Worm (Caenorhabditis elegans) whole organism, L2 larva: ENCODE data around the gene ebax-1.

ENCODE experiments used
- F13H6.1 ChIP-seq: sonication (generic microtip); optimal IDR thresholded peaks from 2 replicates; lab custom pipeline; 2016; ENCODE audit warnings: missing genetic modification characterization, missing compliant biosample characterization
- ZK546.5 ChIP-seq: sonication (generic microtip); optimal IDR thresholded peaks from 2 replicates; lab custom pipeline; 2017; ENCODE audit warnings: missing biosample characterization, missing genetic modification characterization
- alr-1 ChIP-seq: fragments of 150-350 bp; optimal IDR thresholded peaks from 2 replicates; lab custom pipeline; 2014; ENCODE audit warnings: missing biosample characterization, missing genetic modification characterization
- aly-2 ChIP-seq: fragments of 150-350 bp; optimal IDR thresholded peaks from 2 replicates; lab custom pipeline; 2014; ENCODE audit warnings: missing biosample characterization, missing genetic modification characterization
- ama-1 ChIP-seq: fragments of 150-350 bp; optimal IDR thresholded peaks from 2 replicates; lab custom pipeline; 2018; ENCODE audit warnings: inconsistent platforms
- blmp-1 ChIP-seq: sonication (generic microtip); optimal IDR thresholded peaks from 2 replicates; lab custom pipeline; 2017; ENCODE audit warnings: missing genetic modification characterization, mild to moderate bottlenecking, missing compliant biosample characterization, antibody characterized with exemption, moderate library complexity; ENCODE audit not compliant: insufficient read depth
- ceh-16 ChIP-seq: fragments of 150-350 bp; optimal IDR thresholded peaks from 2 replicates; lab custom pipeline; 2014; ENCODE audit warnings: missing biosample characterization, missing genetic modification characterization
- crh-2 ChIP-seq: sonication (generic microtip); optimal IDR thresholded peaks from 2 replicates; lab custom pipeline; 2017; ENCODE audit warnings: missing biosample characterization, missing genetic modification characterization
- dmd-4 ChIP-seq: sonication (generic microtip); optimal IDR thresholded peaks from 2 replicates; lab custom pipeline; 2017; ENCODE audit warnings: missing biosample characterization, missing genetic modification characterization
- elt-1 ChIP-seq: fragments of 150-350 bp; optimal IDR thresholded peaks from 2 replicates; lab custom pipeline; 2014; ENCODE audit warnings: missing biosample characterization, missing genetic modification characterization
- elt-3 ChIP-seq: sonication (generic microtip); optimal IDR thresholded peaks from 2 replicates; lab custom pipeline; 2017; ENCODE audit warnings: missing biosample characterization, missing genetic modification characterization
- gmeb-1 ChIP-seq: fragments of 150-350 bp; optimal IDR thresholded peaks from 2 replicates; lab custom pipeline; 2014; ENCODE audit warnings: missing biosample characterization, missing genetic modification characterization
- lin-11 ChIP-seq: fragments of 150-350 bp; sonication (generic microtip); optimal IDR thresholded peaks from 2 replicates; lab custom pipeline; 2014; ENCODE audit warnings: missing biosample characterization, missing genetic modification characterization, inconsistent platforms, mixed read lengths
- lin-13 ChIP-seq: fragments of 150-350 bp; optimal IDR thresholded peaks from 2 replicates; lab custom pipeline; 2014; ENCODE audit warnings: missing biosample characterization, missing genetic modification reagents, missing genetic modification characterization
- lin-39 ChIP-seq: fragments of 150-350 bp; optimal IDR thresholded peaks from 2 replicates; lab custom pipeline; 2014; ENCODE audit warnings: missing biosample characterization, missing genetic modification reagents, missing genetic modification characterization
- lsy-2 ChIP-seq, 2 experiments: fragments of 150-350 bp in 1 of 2; sonication (generic microtip) in 1 of 2; optimal IDR thresholded peaks; 2 replicates each; lab custom pipeline; 2014 to 2017; ENCODE audit warnings: missing biosample characterization in 2 of 2, missing genetic modification characterization in 2 of 2
- mab-5 ChIP-seq: fragments of 150-350 bp; optimal IDR thresholded peaks from 2 replicates; lab custom pipeline; 2014; ENCODE audit warnings: missing biosample characterization, missing genetic modification characterization
- mbf-1 ChIP-seq: sonication (generic microtip); optimal IDR thresholded peaks from 2 replicates; lab custom pipeline; 2017; ENCODE audit warnings: missing biosample characterization, missing genetic modification characterization
- mdl-1 ChIP-seq, 2 experiments: fragments of 150-350 bp in 1 of 2; sonication (generic microtip) in 1 of 2; optimal IDR thresholded peaks; 2 replicates each; lab custom pipeline; 2017; ENCODE audit warnings: missing biosample characterization in 2 of 2, missing genetic modification characterization in 2 of 2
- nhr-10 ChIP-seq: sonication (generic microtip); optimal IDR thresholded peaks from 2 replicates; lab custom pipeline; 2017; ENCODE audit warnings: missing biosample characterization, missing genetic modification characterization
- nhr-11 ChIP-seq: fragments of 150-350 bp; optimal IDR thresholded peaks from 2 replicates; lab custom pipeline; 2014; ENCODE audit warnings: missing biosample characterization, missing genetic modification characterization
- nhr-12 ChIP-seq: fragments of 150-350 bp; optimal IDR thresholded peaks from 2 replicates; lab custom pipeline; 2014; ENCODE audit warnings: missing biosample characterization, missing genetic modification characterization
- nhr-129 ChIP-seq: fragments of 150-350 bp; optimal IDR thresholded peaks from 2 replicates; lab custom pipeline; 2014; ENCODE audit warnings: missing biosample characterization, missing genetic modification characterization
- nhr-21 ChIP-seq: fragments of 150-350 bp; optimal IDR thresholded peaks from 2 replicates; lab custom pipeline; 2014; ENCODE audit warnings: missing biosample characterization, missing genetic modification characterization
- nhr-23 ChIP-seq: fragments of 150-350 bp; optimal IDR thresholded peaks from 2 replicates; lab custom pipeline; 2014; ENCODE audit warnings: missing biosample characterization, missing genetic modification reagents, missing genetic modification characterization
- nhr-237 ChIP-seq: fragments of 150-350 bp; optimal IDR thresholded peaks from 2 replicates; lab custom pipeline; 2014; ENCODE audit warnings: missing biosample characterization, missing genetic modification characterization
- nhr-25 ChIP-seq: fragments of 150-350 bp; sonication (generic microtip); optimal IDR thresholded peaks from 3 replicates; lab custom pipeline; 2014; ENCODE audit warnings: missing biosample characterization, missing genetic modification characterization
- nhr-6 ChIP-seq: fragments of 150-350 bp; optimal IDR thresholded peaks from 2 replicates; lab custom pipeline; 2014; ENCODE audit warnings: missing biosample characterization, missing genetic modification characterization
- nhr-77 ChIP-seq: fragments of 150-350 bp; optimal IDR thresholded peaks from 2 replicates; lab custom pipeline; 2014; ENCODE audit warnings: missing biosample characterization, missing genetic modification characterization
- peb-1 ChIP-seq: fragments of 150-350 bp; optimal IDR thresholded peaks from 2 replicates; lab custom pipeline; 2014; ENCODE audit warnings: missing biosample characterization, missing genetic modification characterization
- sem-4 ChIP-seq: fragments of 150-350 bp; optimal IDR thresholded peaks from 2 replicates; lab custom pipeline; 2014; ENCODE audit warnings: missing biosample characterization, missing genetic modification reagents, missing genetic modification characterization
- sma-3 ChIP-seq: sonication (generic microtip); optimal IDR thresholded peaks from 2 replicates; lab custom pipeline; 2016; ENCODE audit warnings: missing genetic modification reagents, missing genetic modification characterization, missing compliant biosample characterization
- sma-9 ChIP-seq, 2 experiments: fragments of 150-350 bp in 1 of 2; sonication (generic microtip) in 1 of 2; optimal IDR thresholded peaks; 2 replicates each; lab custom pipeline; 2014 to 2016; ENCODE audit warnings: missing genetic modification characterization in 2 of 2, mild to moderate bottlenecking in 1 of 2, missing biosample characterization in 1 of 2, missing compliant biosample characterization in 1 of 2, missing genetic modification reagents in 1 of 2, moderate library complexity in 1 of 2
- snpc-4 ChIP-seq: fragments of 150-350 bp; optimal IDR thresholded peaks from 2 replicates; lab custom pipeline; 2014; ENCODE audit warnings: missing biosample characterization, missing genetic modification characterization
- unc-39 ChIP-seq: fragments of 150-350 bp; optimal IDR thresholded peaks from 2 replicates; lab custom pipeline; 2014; ENCODE audit warnings: missing biosample characterization, missing genetic modification characterization
- unc-55 ChIP-seq: fragments of 150-350 bp; sonication (generic microtip); optimal IDR thresholded peaks from 3 replicates; lab custom pipeline; 2014; ENCODE audit warnings: missing biosample characterization, missing genetic modification reagents, missing genetic modification characterization
- unc-62 ChIP-seq: fragments of 150-350 bp; optimal IDR thresholded peaks from 2 replicates; lab custom pipeline; 2014; ENCODE audit warnings: missing biosample characterization, missing genetic modification reagents, missing genetic modification characterization
- zag-1 ChIP-seq: fragments of 150-350 bp; optimal IDR thresholded peaks from 2 replicates; lab custom pipeline; 2014; ENCODE audit warnings: missing biosample characterization, missing genetic modification characterization
- ztf-1 ChIP-seq: fragments of 200-800 bp; sonication (Bioruptor generic); conservative IDR thresholded peaks from 2 replicates; pipeline ENCODE4 v1.3.6; 2022; ENCODE audit warnings: missing genetic modification characterization, missing compliant biosample characterization
- ztf-11 ChIP-seq: sonication (generic microtip); optimal IDR thresholded peaks from 2 replicates; lab custom pipeline; 2017; ENCODE audit warnings: missing biosample characterization, missing genetic modification characterization

Gene ebax-1

DNA sequence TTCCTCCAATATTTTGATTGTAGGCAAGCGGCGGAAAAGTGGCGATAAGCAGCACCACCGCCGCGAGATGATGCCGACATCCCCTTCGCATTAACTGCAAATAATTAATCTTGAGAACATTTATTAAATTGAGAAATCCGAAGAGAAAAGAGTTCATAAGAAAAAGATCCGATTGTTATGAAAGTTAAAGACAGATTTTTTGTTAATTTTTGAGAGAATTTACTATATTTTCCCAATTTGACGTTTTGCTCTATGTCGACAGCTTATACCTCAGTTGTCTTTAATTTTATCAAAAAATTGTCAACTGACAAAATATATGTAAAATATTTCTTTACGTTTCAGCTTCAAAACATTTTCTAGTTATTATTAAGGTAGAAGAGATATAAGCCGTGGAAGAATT, 15.4 kb downstream of the ebax-1 start, which contains the start of gene R09E10.5:
R09E10.5 (minus strand) TSS at position 101 of the 400 bp plus-strand sequence.
- no peak for TF ChIP-seq nhr-23 (tag; lab: Kevin White, UChicago)
- TF ChIP-seq nhr-12 = no peak
- TF ChIP-seq mab-5 (tag; lab: Kevin White, UChicago) = no peak

ce11 chrIV:10304383-10304782, 17.6 kb downstream of the ebax-1 start:
- TF ChIP-seq nhr-77 = no peak
- TF ChIP-seq unc-62 (GFP tag; lab: Kevin White, UChicago) = no peak
- no peak for TF ChIP-seq unc-55
- no peak for TF ChIP-seq sma-9 (GFP tag; optimal IDR thresholded peaks at IDR 0.05; lab: Kevin White, UChicago)
- TF ChIP-seq sma-9 (tag; optimal IDR thresholded peaks at IDR 0.05; lab: Kevin White, UChicago) = no peak
- no peak for TF ChIP-seq ama-1
- no peak for TF ChIP-seq ztf-11 (tag; lab: Kevin White, UChicago)
- TF ChIP-seq F13H6.1 (tag; lab: Kevin White, UChicago) = no peak
- TF ChIP-seq mab-5 (tag; lab: Kevin White, UChicago) = no peak
- no peak for TF ChIP-seq sem-4 (tag; lab: Kevin White, UChicago)
- no peak for TF ChIP-seq zag-1
- TF ChIP-seq sma-3 (GFP tag; lab: Kevin White, UChicago) = no peak
- no peak for TF ChIP-seq elt-3
- TF ChIP-seq mdl-1 (tag; optimal IDR thresholded peaks at IDR 0.05; lab: Kevin White, UChicago) = no peak
- TF ChIP-seq, all 48 proteins: peak for 0

DNA sequence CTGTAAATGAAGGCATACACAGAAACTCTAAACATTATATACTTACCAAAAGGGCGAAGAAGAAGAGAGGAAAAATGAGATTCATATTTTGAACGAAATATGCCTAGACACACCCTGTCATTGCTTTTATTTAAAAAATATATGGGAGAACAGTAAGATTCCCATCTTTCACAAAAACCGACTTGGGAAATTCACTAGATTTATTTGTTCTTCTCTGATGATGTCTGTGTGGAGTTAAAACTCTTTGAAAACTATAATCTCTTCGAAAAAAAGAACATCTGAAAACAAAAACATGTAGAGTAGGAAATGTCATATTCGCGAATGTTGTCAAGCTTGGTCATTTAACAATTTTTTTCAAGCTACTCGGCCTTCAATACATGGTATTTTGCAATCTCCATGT, 23.6 kb downstream of the ebax-1 start, which contains the start of gene R09E10.8:
R09E10.8 (minus strand) TSS at position 101 of the 400 bp plus-strand sequence.
- TF ChIP-seq sma-9 (GFP tag; optimal IDR thresholded peaks at IDR 0.05; lab: Kevin White, UChicago) (no peak), sma-9 (tag; optimal IDR thresholded peaks at IDR 0.05; lab: Kevin White, UChicago) (no peak), crh-2 (no peak), lin-13 (GFP tag; lab: Kevin White, UChicago) (no peak), sem-4 (tag; lab: Kevin White, UChicago) (no peak), nhr-23 (tag; lab: Kevin White, UChicago) (no peak)
- TF ChIP-seq, all 48 proteins: peak for 0

ce11 chrIV:10311115-10311514, 24.4 kb downstream of the ebax-1 start:
- TF ChIP-seq lin-11 (tag; lab: Kevin White, UChicago) (no peak), elt-1 (tag; lab: Kevin White, UChicago) (no peak), nhr-23 (tag; lab: Kevin White, UChicago) (no peak), nhr-10 (tag; lab: Kevin White, UChicago) (no peak), ztf-1 (GFP tag; lab: Robert Waterston, UW) (no peak), mbf-1 (no peak), unc-62 (GFP tag; lab: Kevin White, UChicago) (no peak), nhr-77 (no peak), lin-39 (no peak), aly-2 (tag; lab: Kevin White, UChicago) (no peak), nhr-21 (tag; lab: Kevin White, UChicago) (no peak), gmeb-1 (tag; lab: Kevin White, UChicago) (no peak), mdl-1 (tag; optimal IDR thresholded peaks at IDR 0.05; lab: Kevin White, UChicago) (no peak), zag-1 (no peak), nhr-12 (no peak), dmd-4 (tag; lab: Kevin White, UChicago) (no peak), snpc-4 (tag; lab: Kevin White, UChicago) (no peak), nhr-25 (no peak), F13H6.1 (tag; lab: Kevin White, UChicago) (no peak)

DNA sequence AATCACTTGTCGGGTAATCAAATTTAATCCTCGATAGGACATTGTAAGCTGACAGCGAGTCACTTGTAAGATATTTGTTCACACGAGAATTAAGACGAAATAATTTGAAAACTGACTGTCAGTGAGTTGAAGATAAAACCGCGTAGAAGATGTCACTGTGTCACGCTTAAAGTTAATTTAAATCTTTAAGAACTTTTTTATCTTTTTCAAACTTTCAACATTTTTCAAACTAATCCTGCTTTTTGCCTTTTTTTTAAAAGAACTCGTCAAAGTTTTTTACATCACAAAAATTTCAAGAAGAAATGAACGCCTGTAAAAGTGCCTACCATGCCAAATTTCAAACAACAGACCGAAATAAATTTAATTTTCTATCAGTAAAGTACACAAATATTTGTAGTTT, 26.8 kb downstream of the ebax-1 start, which contains the start of gene acs-18:
acs-18 (minus strand) TSS at position 101 of the 400 bp plus-strand sequence.
- TF ChIP-seq nhr-6 (tag; lab: Kevin White, UChicago) = no peak
- no peak for TF ChIP-seq crh-2
- TF ChIP-seq nhr-129 (tag; lab: Kevin White, UChicago) = no peak
- TF ChIP-seq sem-4 (tag; lab: Kevin White, UChicago) = no peak
- TF ChIP-seq peb-1 (tag; lab: Kevin White, UChicago) = no peak
- no peak for TF ChIP-seq lsy-2 (tag; optimal IDR thresholded peaks at IDR 0.05; lab: Kevin White, UChicago)
- no peak for TF ChIP-seq mbf-1
- no peak for TF ChIP-seq nhr-237 (tag; lab: Kevin White, UChicago)
- TF ChIP-seq zag-1 = no peak
- TF ChIP-seq blmp-1 = no peak
- no peak for TF ChIP-seq elt-1 (tag; lab: Kevin White, UChicago)
- no peak for TF ChIP-seq ZK546.5
- TF ChIP-seq ceh-16 (tag; lab: Kevin White, UChicago) = no peak
- TF ChIP-seq unc-39 (tag; lab: Kevin White, UChicago) = no peak
- TF ChIP-seq alr-1 = no peak
- no peak for TF ChIP-seq ztf-1 (GFP tag; lab: Robert Waterston, UW)
- no peak for TF ChIP-seq elt-3
- TF ChIP-seq gmeb-1 (tag; lab: Kevin White, UChicago) = no peak
- no peak for TF ChIP-seq nhr-11 (tag; lab: Kevin White, UChicago)
